Fruit fly (Drosophila melanogaster) whole organism, embryonic: Measurements from ENCODE around the gene CG31195.

Experiments
- Antp ChIP-seq: fragments of 200-800 bp; sonication (Bioruptor generic); optimal IDR thresholded peaks from 3 replicates; lab custom pipeline; 2016; ENCODE audit warnings: missing biosample characterization, missing genetic modification characterization
- CG10366 ChIP-seq: fragments of 200-800 bp; sonication (Bioruptor generic); IDR thresholded peaks from 2 replicates; pipeline ENCODE4 v1.3.6; 2022; ENCODE audit warnings: missing biosample characterization, missing genetic modification characterization
- CG11695 ChIP-seq: fragments of 200-800 bp; sonication (Bioruptor generic); IDR thresholded peaks from 3 replicates; pipeline ENCODE4 v1.3.6; 2022; ENCODE audit warnings: missing biosample characterization, missing genetic modification characterization
- CG12219 ChIP-seq: fragments of 200-800 bp; sonication (Bioruptor generic); optimal IDR thresholded peaks from 3 replicates; lab custom pipeline; 2018; ENCODE audit warnings: missing biosample characterization, mild to moderate bottlenecking, missing genetic modification characterization
- CG15479 ChIP-seq: fragments of 200-800 bp; sonication (Bioruptor generic); optimal IDR thresholded peaks from 3 replicates; lab custom pipeline; 2019; ENCODE audit warnings: missing biosample characterization, mild to moderate bottlenecking, missing genetic modification characterization, moderate library complexity
- CG2120 ChIP-seq: fragments of 200-800 bp; sonication (Bioruptor generic); optimal IDR thresholded peaks from 3 replicates; lab custom pipeline; 2016; ENCODE audit warnings: missing biosample characterization, missing genetic modification characterization
- CG2129 ChIP-seq: fragments of 200-800 bp; sonication (Bioruptor generic); IDR thresholded peaks from 2 replicates; pipeline ENCODE4 v1.3.6; 2022; ENCODE audit warnings: missing biosample characterization, missing genetic modification characterization; ENCODE audit not compliant: partially characterized antibody
- CG2889 ChIP-seq: fragments of 200-800 bp; sonication (Bioruptor generic); IDR thresholded peaks from 3 replicates; pipeline ENCODE4 v1.3.6; 2022; ENCODE audit warnings: missing biosample characterization, missing genetic modification characterization
- CG32532 ChIP-seq: fragments of 200-800 bp; sonication (Bioruptor generic); IDR thresholded peaks from 2 replicates; pipeline ENCODE4 v1.3.6; 2022; ENCODE audit warnings: missing biosample characterization, missing genetic modification characterization
- CG3838 ChIP-seq: fragments of 200-800 bp; sonication (Bioruptor generic); optimal IDR thresholded peaks from 3 replicates; lab custom pipeline; 2016; ENCODE audit warnings: missing biosample characterization, missing genetic modification characterization
- CG3995 ChIP-seq: fragments of 200-800 bp; sonication (Bioruptor generic); optimal IDR thresholded peaks from 3 replicates; lab custom pipeline; 2016; ENCODE audit warnings: missing biosample characterization, missing genetic modification characterization
- CG42726 ChIP-seq: fragments of 200-800 bp; sonication (Bioruptor generic); IDR thresholded peaks from 2 replicates; pipeline ENCODE4 v1.3.6; 2022; ENCODE audit warnings: missing biosample characterization, missing genetic modification characterization; ENCODE audit not compliant: partially characterized antibody
- CG7839 ChIP-seq: fragments of 200-800 bp; sonication (Bioruptor generic); optimal IDR thresholded peaks from 3 replicates; lab custom pipeline; 2018; ENCODE audit warnings: missing biosample characterization, mild to moderate bottlenecking, missing genetic modification characterization, moderate library complexity
- CG7987 ChIP-seq: fragments of 200-800 bp; sonication (Bioruptor generic); optimal IDR thresholded peaks from 2 replicates; lab custom pipeline; 2018; ENCODE audit warnings: missing biosample characterization, mild to moderate bottlenecking, missing genetic modification characterization, moderate library complexity
- Drgx ChIP-seq: fragments of 200-800 bp; sonication (Bioruptor generic); IDR thresholded peaks from 2 replicates; pipeline ENCODE4 v1.3.6; 2022; ENCODE audit warnings: missing biosample characterization, missing genetic modification characterization
- Ets65A ChIP-seq: fragments of 200-800 bp; sonication (Bioruptor generic); peaks from one replicate; lab custom pipeline; 2016; ENCODE audit warnings: missing biosample characterization, missing genetic modification characterization
- Ets97D ChIP-seq: fragments of 200-800 bp; sonication (Bioruptor generic); optimal IDR thresholded peaks from 3 replicates; lab custom pipeline; 2016; ENCODE audit warnings: missing biosample characterization, missing genetic modification characterization
- HLH54F ChIP-seq: fragments of 200-800 bp; sonication (Bioruptor generic); optimal IDR thresholded peaks from 3 replicates; lab custom pipeline; 2016; ENCODE audit warnings: missing biosample characterization, missing genetic modification characterization
- Hsf ChIP-seq: fragments of 200-800 bp; sonication (Bioruptor generic); optimal IDR thresholded peaks from 3 replicates; lab custom pipeline; 2016; ENCODE audit warnings: missing biosample characterization, missing genetic modification characterization
- Max ChIP-seq: fragments of 200-800 bp; sonication (Bioruptor generic); optimal IDR thresholded peaks from 2 replicates; lab custom pipeline; 2016; ENCODE audit warnings: missing biosample characterization, mild to moderate bottlenecking, missing genetic modification characterization
- Med ChIP-seq: fragments of 200-800 bp; sonication (Bioruptor generic); peaks from one replicate; lab custom pipeline; 2016; ENCODE audit warnings: missing biosample characterization, missing genetic modification characterization, mild to moderate bottlenecking, inconsistent platforms, moderate library complexity
- Meics ChIP-seq: fragments of 200-800 bp; sonication (Bioruptor generic); optimal IDR thresholded peaks from 2 replicates; lab custom pipeline; 2017; ENCODE audit warnings: missing biosample characterization, mild to moderate bottlenecking, missing genetic modification characterization
- NK7.1 ChIP-seq: fragments of 200-800 bp; sonication (Bioruptor generic); optimal IDR thresholded peaks from 3 replicates; lab custom pipeline; 2016; ENCODE audit warnings: missing biosample characterization, missing genetic modification characterization
- NfI ChIP-seq: fragments of 200-800 bp; sonication (Bioruptor generic); optimal IDR thresholded peaks from 3 replicates; lab custom pipeline; 2018; ENCODE audit warnings: missing biosample characterization, mild to moderate bottlenecking, missing genetic modification characterization, moderate library complexity
- Oli ChIP-seq: fragments of 200-800 bp; sonication (Bioruptor generic); optimal IDR thresholded peaks from 2 replicates; lab custom pipeline; 2018; ENCODE audit warnings: missing biosample characterization, mild to moderate bottlenecking, missing genetic modification characterization, moderate library complexity
- corto ChIP-seq: fragments of 200-800 bp; sonication (Bioruptor generic); optimal IDR thresholded peaks from 2 replicates; lab custom pipeline; 2016; ENCODE audit warnings: missing biosample characterization, mild to moderate bottlenecking, missing genetic modification characterization, moderate library complexity
- crc ChIP-seq: fragments of 200-800 bp; sonication (Bioruptor generic); optimal IDR thresholded peaks from 2 replicates; lab custom pipeline; 2016; ENCODE audit warnings: missing biosample characterization, missing genetic modification characterization
- crp ChIP-seq, 2 experiments: fragments of 200-800 bp; sonication (Bioruptor generic); optimal IDR thresholded peaks; 2 replicates in 1 of 2; 3 replicates in 1 of 2; lab custom pipeline; 2017; ENCODE audit warnings: missing biosample characterization in 2 of 2, missing genetic modification characterization in 2 of 2, mild to moderate bottlenecking in 1 of 2, moderate library complexity in 1 of 2
- grn ChIP-seq: fragments of 200-800 bp; sonication (Bioruptor generic); optimal IDR thresholded peaks from 3 replicates; lab custom pipeline; 2017; ENCODE audit warnings: missing biosample characterization, missing genetic modification characterization
- hb ChIP-seq: fragments of 200-800 bp; sonication (Bioruptor generic); IDR thresholded peaks from 3 replicates; pipeline ENCODE4 v1.3.6; 2022; ENCODE audit warnings: missing biosample characterization, missing genetic modification characterization; ENCODE audit not compliant: partially characterized antibody
- lbe ChIP-seq: fragments of 200-800 bp; sonication (Bioruptor generic); optimal IDR thresholded peaks from 2 replicates; lab custom pipeline; 2016; ENCODE audit warnings: missing biosample characterization, mild to moderate bottlenecking, missing genetic modification characterization
- psq ChIP-seq: fragments of 200-800 bp; sonication (Bioruptor generic); optimal IDR thresholded peaks from 2 replicates; lab custom pipeline; 2017; ENCODE audit warnings: missing biosample characterization, missing genetic modification characterization
- sug ChIP-seq: fragments of 200-800 bp; optimal IDR thresholded peaks from 2 replicates; lab custom pipeline; 2019; ENCODE audit warnings: missing biosample characterization, mild to moderate bottlenecking, missing genetic modification characterization, moderate library complexity
- tap ChIP-seq: fragments of 200-800 bp; optimal IDR thresholded peaks from 3 replicates; lab custom pipeline; 2019; ENCODE audit warnings: missing biosample characterization, mild to moderate bottlenecking, missing genetic modification characterization, moderate library complexity
- unpg ChIP-seq: fragments of 200-800 bp; sonication (Bioruptor generic); optimal IDR thresholded peaks from 3 replicates; lab custom pipeline; 2018; ENCODE audit warnings: missing biosample characterization, mild to moderate bottlenecking, missing genetic modification characterization, moderate library complexity
- zfh2 ChIP-seq: fragments of 200-800 bp; sonication (Bioruptor generic); optimal IDR thresholded peaks from 2 replicates; lab custom pipeline; 2016; ENCODE audit warnings: missing biosample characterization, missing genetic modification characterization

CG31195 gene

DNA sequence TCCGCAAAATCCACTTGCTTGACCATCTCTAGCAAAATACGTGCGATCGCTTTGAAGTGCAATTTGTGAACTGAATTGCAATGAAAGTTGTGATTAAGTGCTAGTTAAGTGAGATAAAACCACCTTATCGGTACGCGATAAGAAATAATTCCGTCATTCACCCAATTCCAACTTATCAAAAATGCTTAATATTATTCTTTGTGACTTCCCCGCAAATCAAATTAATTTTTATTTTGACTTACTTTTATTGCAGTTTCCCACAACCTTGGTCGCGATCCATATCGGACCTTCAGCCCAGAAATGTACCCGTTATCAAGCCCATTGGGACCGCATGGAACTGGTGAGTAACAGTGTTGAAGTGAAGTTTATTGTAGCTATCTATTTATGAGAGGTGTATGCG, 10.4 kb upstream of the CG31195 start, which contains the start of gene Takl1:
Gene Takl1, minus strand, starts transcription at position 59 of the 400 bp plus-strand sequence.
- no peak for TF ChIP-seq CG2120 (GFP tag; lab: Kevin White, UChicago)
- peak; percentile 23 for TF ChIP-seq corto (GFP tag; lab: Kevin White, UChicago)
- TF ChIP-seq hb (GFP tag; lab: Robert Waterston, UW), result no peak
- TF ChIP-seq tap (tag; lab: Kevin White, UChicago), result no peak
- no peak for TF ChIP-seq CG10366 (GFP tag; lab: Robert Waterston, UW)
- TF ChIP-seq Meics (GFP tag; lab: Kevin White, UChicago), result no peak
- no peak for TF ChIP-seq unpg
- no peak for TF ChIP-seq Oli (tag; lab: Kevin White, UChicago)

DNA sequence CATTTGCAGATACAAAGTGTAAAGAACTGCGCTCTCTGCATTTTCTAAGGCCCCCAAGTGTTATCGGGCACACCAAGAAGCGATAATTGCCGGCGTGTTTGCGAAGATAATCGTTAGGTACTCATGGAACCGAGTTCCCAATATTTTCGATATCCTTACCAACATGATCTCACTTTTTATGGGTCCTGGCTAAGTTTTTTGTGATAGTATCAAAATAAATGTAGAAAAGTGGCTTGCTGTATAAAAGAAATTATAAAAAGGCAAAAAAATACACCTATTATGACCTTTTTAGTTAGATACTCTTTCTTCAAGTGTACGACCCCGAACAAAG, 4.0 kb upstream of the CG31195 start:
- TF ChIP-seq CG3838 (no peak), Ets97D (no peak), CG11695 (GFP tag; lab: Robert Waterston, UW) (no peak), Oli (tag; lab: Kevin White, UChicago) (no peak), crc (GFP tag; lab: Kevin White, UChicago) (no peak), CG2129 (no peak), Meics (GFP tag; lab: Kevin White, UChicago) (no peak), Max (GFP tag; lab: Kevin White, UChicago) (no peak), zfh2 (GFP tag; lab: Kevin White, UChicago) (no peak), Antp (GFP tag; lab: Kevin White, UChicago) (no peak), NfI (GFP tag; lab: Kevin White, UChicago) (no peak), CG3995 (no peak), sug (no peak), crp (GFP tag; optimal IDR thresholded peaks at IDR 0.05; lab: Kevin White, UChicago) (no peak)

DNA sequence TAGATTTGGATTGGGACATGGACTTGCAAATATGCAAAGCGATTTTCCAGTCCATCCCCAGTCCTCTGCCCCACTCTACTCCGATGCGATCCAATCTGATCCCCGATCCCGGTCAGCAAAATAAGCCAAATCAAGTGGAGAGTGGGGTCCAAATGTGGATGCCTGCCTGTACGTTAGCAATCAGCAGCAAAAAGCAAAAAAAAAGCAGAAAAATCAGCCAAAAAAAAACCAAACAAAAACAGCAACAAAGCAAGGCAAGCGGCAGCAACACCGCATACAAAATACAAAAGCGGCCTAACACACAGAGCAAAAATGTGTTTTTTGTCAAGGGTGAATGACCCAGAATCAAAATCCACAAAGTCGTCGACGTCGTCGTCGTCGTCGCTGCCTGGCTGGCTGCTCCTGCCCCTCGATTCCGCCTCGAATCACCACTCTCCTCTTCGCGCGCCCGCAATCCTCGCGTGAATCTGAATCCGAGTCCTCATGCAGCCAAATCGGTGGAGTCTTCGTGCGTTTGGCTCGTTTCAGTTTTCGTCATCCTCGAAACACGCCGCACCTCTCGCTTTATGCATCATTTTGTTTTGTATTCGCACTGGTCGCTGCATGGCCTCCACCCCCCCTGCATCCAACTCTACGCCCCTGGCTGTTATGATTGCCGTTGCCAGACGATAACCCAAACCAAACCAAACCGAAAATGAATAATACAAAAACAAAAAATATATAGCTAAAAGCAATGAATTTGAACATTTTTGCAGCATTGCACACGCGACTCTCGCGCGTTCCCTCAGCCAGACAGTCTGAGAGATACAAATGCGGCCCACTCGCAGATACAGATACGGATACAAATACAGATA, 3.4 kb upstream of the CG31195 start:
- TF ChIP-seq lbe (GFP tag; lab: Kevin White, UChicago) (peak; percentile 77), Drgx (GFP tag; lab: Robert Waterston, UW) (peak; percentile 58), Med (GFP tag; lab: Kevin White, UChicago) (peak; percentile 48), CG15479 (GFP tag; lab: Kevin White, UChicago) (peak; percentile 70), CG32532 (GFP tag; lab: Robert Waterston, UW) (no peak), Ets65A (GFP tag; lab: Kevin White, UChicago) (peak; percentile 70)

DNA sequence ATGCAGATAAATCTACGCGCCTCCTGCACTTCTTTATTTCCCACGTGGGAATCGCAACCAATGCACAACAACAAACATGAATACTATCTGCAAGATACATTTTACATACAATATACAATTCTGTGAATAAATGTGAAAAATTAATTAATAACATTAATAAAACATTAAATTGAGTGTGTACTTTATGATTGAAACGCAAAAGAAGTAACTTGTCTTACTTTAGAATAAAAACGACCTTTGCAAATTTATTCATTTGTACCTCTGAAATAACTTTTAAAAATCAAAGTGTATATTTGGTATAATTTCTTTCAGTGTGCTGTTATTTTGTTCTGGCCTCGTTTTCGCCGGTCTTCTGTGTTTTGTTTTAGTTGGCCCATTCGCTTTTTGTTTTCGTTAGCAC, 1.9 kb upstream of the CG31195 start:
- no peak for TF ChIP-seq psq (GFP tag; lab: Kevin White, UChicago)
- TF ChIP-seq HLH54F (GFP tag; lab: Kevin White, UChicago), result no peak
- TF ChIP-seq CG15479 (GFP tag; lab: Kevin White, UChicago), result peak; percentile 10
- no peak for TF ChIP-seq Hsf
- no peak for TF ChIP-seq CG7839 (tag; lab: Kevin White, UChicago)
- TF ChIP-seq CG42726 (GFP tag; lab: Robert Waterston, UW), result no peak
- TF ChIP-seq CG7987 (GFP tag; lab: Kevin White, UChicago), result no peak
- peak; percentile 58; the same call in 1 of the 2 replicates for TF ChIP-seq Drgx (GFP tag; lab: Robert Waterston, UW)
- no peak for TF ChIP-seq CG12219 (GFP tag; lab: Kevin White, UChicago)
- TF ChIP-seq CG2889 (GFP tag; lab: Robert Waterston, UW), result no peak
- TF ChIP-seq NK7.1, result no peak
- peak; percentile 51 for TF ChIP-seq lbe (GFP tag; lab: Kevin White, UChicago)
- no peak for TF ChIP-seq grn (GFP tag; lab: Kevin White, UChicago)
- TF ChIP-seq corto (GFP tag; lab: Kevin White, UChicago), result peak; percentile 6
